Fruit fly (Drosophila melanogaster): Measurements from ENCODE around the gene CG9109.

DNA sequence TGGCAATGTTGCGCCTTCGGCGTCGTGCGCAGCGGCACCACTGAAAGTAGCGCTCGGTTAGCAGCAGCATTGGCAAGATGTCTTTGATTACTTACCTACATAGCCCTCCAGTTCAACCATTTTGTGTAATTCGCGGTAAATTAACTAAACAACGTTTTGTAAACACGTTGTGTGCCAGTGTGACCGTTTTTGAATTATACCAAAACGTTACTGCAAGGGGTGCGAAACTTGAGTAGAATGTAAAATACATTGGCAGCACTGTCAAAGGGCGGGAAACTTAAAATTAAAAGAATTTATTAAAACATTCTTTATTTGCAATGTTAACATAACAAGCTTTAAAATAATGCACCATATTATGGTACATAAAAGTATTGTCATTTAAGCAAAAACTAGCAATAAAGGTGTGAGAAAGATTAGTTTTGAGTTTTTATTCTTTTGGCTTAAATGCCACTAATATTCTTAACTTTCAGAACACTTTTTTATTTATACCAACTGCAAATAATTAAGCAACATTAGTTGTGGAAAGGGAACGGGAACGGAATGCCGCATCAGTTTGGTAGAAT, 9.8 kb downstream of the CG9109 start, which contains the start of gene CG9107:
- TF ChIP-seq CG9139 (GFP tag; optimal IDR thresholded peaks at IDR 0.05) (no peak), CG8632 (GFP tag; optimal IDR thresholded peaks at IDR 0.05) (no peak), Ets96B (tag; optimal IDR thresholded peaks at IDR 0.05) (no peak), CG31627 (GFP tag; optimal IDR thresholded peaks at IDR 0.05) (no peak), dac (GFP tag; optimal IDR thresholded peaks at IDR 0.05) (no peak), CG6792 (GFP tag; optimal IDR thresholded peaks at IDR 0.05) (no peak), Gug (GFP tag; IDR thresholded peaks at IDR 0.05) (no peak), Sox102F (GFP tag; optimal IDR thresholded peaks at IDR 0.05) (no peak)

Measured in whole organism, prepupa.